Worm (Caenorhabditis elegans) whole organism, L4/young adult: ENCODE data around the gene clec-79.

Experiments
- dao-5 ChIP-seq: sonication (generic microtip); optimal IDR thresholded peaks from 2 replicates; lab custom pipeline; 2016; ENCODE audit warnings: missing genotype, missing genetic modification characterization, moderate library complexity, missing compliant biosample characterization
- him-1 ChIP-seq: sonication (generic microtip); optimal IDR thresholded peaks from 2 replicates; lab custom pipeline; 2016; ENCODE audit warnings: missing genotype, missing genetic modification reagents, missing genetic modification characterization, missing compliant biosample characterization

DNA sequence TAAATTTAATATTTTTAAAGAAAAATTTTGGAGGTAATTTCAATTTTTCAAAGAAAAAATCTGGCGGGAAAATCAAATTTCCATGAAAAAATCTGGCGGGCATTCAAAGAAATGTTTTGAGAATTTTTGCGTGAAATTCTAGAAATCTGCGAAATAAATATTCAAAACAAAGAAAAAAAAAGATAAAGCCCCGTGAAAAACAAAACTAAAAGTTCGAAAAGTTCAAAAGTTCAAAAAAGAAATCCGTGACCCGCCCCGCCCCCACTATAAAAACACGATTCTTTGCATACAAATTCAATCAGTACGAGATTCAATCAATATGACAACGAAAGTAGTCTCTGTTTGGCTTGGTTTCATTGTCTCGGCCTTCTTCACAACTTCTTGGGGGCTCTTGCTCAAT lies at the start of gene clec-79:
- TF ChIP-seq him-1 (no peak), dao-5 (no peak)
